Fruit fly (Drosophila melanogaster) Kc167 (cell line): ENCODE results near the gene Spn28F.

Experiments used
- Sin3A ChIP-seq: fragments of >200 bp; optimal IDR thresholded peaks from 2 replicates; lab custom pipeline; 2018; ENCODE audit warnings: missing external identifiers
- insv ChIP-seq: fragments of >200 bp; optimal IDR thresholded peaks from 3 replicates; lab custom pipeline; 2018; ENCODE audit warnings: missing external identifiers
- psq ChIP-seq: fragments of >200 bp; optimal IDR thresholded peaks from 2 replicates; lab custom pipeline; 2017; ENCODE audit warnings: missing external identifiers
- ttk ChIP-seq: sonication (Bioruptor generic); optimal IDR thresholded peaks from 2 replicates; lab custom pipeline; 2017; ENCODE audit warnings: missing external identifiers

DNA sequence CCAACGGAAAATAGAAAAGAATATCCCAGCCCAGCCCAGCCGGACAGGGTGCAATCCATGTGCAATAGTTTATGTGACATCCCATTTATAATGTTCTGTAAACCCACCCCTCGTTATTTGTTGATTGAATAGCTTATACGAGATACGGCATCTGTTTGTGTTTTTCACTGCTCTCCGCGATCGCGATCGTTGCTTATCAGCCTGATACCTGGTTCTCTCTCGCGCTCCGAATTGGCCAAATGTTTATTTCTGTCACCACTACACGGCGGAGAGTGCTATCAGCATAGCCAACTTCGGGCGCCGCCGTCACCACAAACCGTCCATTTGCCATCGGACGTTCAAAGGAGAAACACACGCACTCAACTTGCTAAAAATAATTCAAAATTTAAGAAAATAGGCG, 27.6 kb downstream of the Spn28F start, which contains the start of gene CG8353:
- no peak for TF ChIP-seq psq
- TF ChIP-seq insv (lab: Kevin White, UChicago): no peak
- no peak for TF ChIP-seq ttk (lab: Kevin White, UChicago)
- TF ChIP-seq Sin3A (lab: Kevin White, UChicago): no peak
